Worm (Caenorhabditis elegans): ENCODE measurements around the gene cbp-3.

DNA sequence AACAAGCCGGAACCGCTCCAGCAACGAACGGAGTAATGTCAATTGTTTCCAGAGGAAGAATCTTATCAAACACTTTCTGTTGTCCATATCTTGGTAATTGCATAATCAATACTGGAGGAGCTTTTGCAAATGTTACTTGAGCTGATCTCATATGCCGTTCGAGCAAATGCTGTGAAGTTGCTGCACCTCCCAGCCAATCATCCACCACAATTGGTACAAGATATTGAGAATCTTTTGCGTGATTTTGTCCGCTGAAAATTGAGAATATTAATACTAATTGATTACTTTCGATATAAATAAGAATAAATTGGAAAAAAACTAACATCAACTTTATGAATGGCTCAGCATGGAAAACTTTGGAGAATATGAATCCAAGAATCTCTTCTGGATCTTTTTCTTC is 14.1 kb upstream of the cbp-3 start:
- TF ChIP-seq unc-62 (GFP tag; optimal IDR thresholded peaks at IDR 0.05) (no peak), mep-1 (tag; optimal IDR thresholded peaks at IDR 0.05) (no peak), ztf-11 (tag; optimal IDR thresholded peaks at IDR 0.05) (no peak), ceh-82 (tag; optimal IDR thresholded peaks at IDR 0.05) (no peak), unc-130 (tag; optimal IDR thresholded peaks at IDR 0.05) (no peak), hpl-2 (GFP tag; optimal IDR thresholded peaks at IDR 0.05) (no peak), lsy-2 (tag; optimal IDR thresholded peaks at IDR 0.05) (no peak), dpl-1 (GFP tag; optimal IDR thresholded peaks at IDR 0.05) (no peak), snpc-4 (tag; optimal IDR thresholded peaks at IDR 0.05) (no peak)
